Worm (Caenorhabditis elegans) whole organism, young adult: Measurements from ENCODE around the gene mtch-1.

Source experiments
- B0035.1 ChIP-seq: sonication (generic microtip); optimal IDR thresholded peaks from 2 replicates; lab custom pipeline; 2016; ENCODE audit warnings: missing genetic modification characterization, mild to moderate bottlenecking, missing compliant biosample characterization, missing genotype, missing genetic modification reagents
- B0261.1 ChIP-seq: sonication (generic microtip); optimal IDR thresholded peaks from 2 replicates; lab custom pipeline; 2016; ENCODE audit warnings: mild to moderate bottlenecking, missing genetic modification characterization, moderate library complexity, missing compliant biosample characterization
- F22D6.2 ChIP-seq: sonication (generic microtip); optimal IDR thresholded peaks from 2 replicates; lab custom pipeline; 2016; ENCODE audit warnings: mild to moderate bottlenecking, missing genetic modification characterization, missing compliant biosample characterization
- F33H1.4 ChIP-seq: fragments of 200-800 bp; sonication (Bioruptor generic); IDR thresholded peaks from 2 replicates; pipeline ENCODE4 v1.3.6; 2022; ENCODE audit warnings: missing genetic modification reagents, missing genetic modification characterization, missing compliant biosample characterization
- F52B5.7 ChIP-seq: sonication (generic microtip); optimal IDR thresholded peaks from 2 replicates; lab custom pipeline; 2016; ENCODE audit warnings: mild to moderate bottlenecking, missing genetic modification characterization, missing compliant biosample characterization
- F57A8.1 ChIP-seq: fragments of 200-800 bp; sonication (Bioruptor generic); optimal IDR thresholded peaks from 2 replicates; lab custom pipeline; 2018; ENCODE audit warnings: mild to moderate bottlenecking, missing genetic modification characterization, moderate library complexity, missing compliant biosample characterization
- F57C9.4 ChIP-seq: sonication (generic microtip); optimal IDR thresholded peaks from 2 replicates; lab custom pipeline; 2017; ENCODE audit warnings: mild to moderate bottlenecking, missing genetic modification characterization, missing compliant biosample characterization
- K12H6.12 ChIP-seq: fragments of 200-800 bp; sonication (Bioruptor generic); optimal IDR thresholded peaks from 2 replicates; lab custom pipeline; 2018; ENCODE audit warnings: mild to moderate bottlenecking, missing genetic modification characterization, missing compliant biosample characterization
- Y53G8AR.9 ChIP-seq: fragments of 200-800 bp; sonication (Bioruptor generic); conservative IDR thresholded peaks from 2 replicates; pipeline ENCODE4 v1.3.6; 2022; ENCODE audit warnings: missing genetic modification reagents, missing genetic modification characterization, missing compliant biosample characterization
- ZK185.1 ChIP-seq: sonication (generic microtip); optimal IDR thresholded peaks from 2 replicates; lab custom pipeline; 2016; ENCODE audit warnings: mild to moderate bottlenecking, missing genetic modification characterization, missing compliant biosample characterization; ENCODE audit not compliant: poor library complexity, severe bottlenecking
- akir-1 ChIP-seq: fragments of 200-800 bp; sonication (Bioruptor generic); optimal IDR thresholded peaks from 2 replicates; lab custom pipeline; 2018; ENCODE audit warnings: mild to moderate bottlenecking, missing genetic modification characterization, moderate library complexity, missing compliant biosample characterization
- aptf-2 ChIP-seq: fragments of 200-800 bp; sonication (Bioruptor generic); conservative IDR thresholded peaks from 2 replicates; pipeline ENCODE4 v1.3.6; 2022; ENCODE audit warnings: missing genetic modification reagents, missing genetic modification characterization, missing compliant biosample characterization
- atf-7 ChIP-seq: sonication (generic microtip); optimal IDR thresholded peaks from 2 replicates; lab custom pipeline; 2017; ENCODE audit warnings: mild to moderate bottlenecking, missing genetic modification characterization, missing compliant biosample characterization
- bed-1 ChIP-seq: fragments of 200-800 bp; sonication (Bioruptor generic); IDR thresholded peaks from 2 replicates; pipeline ENCODE4 v1.3.6; 2022; ENCODE audit warnings: missing genetic modification reagents, missing genetic modification characterization, missing compliant biosample characterization
- ccch-3 ChIP-seq: fragments of 200-800 bp; sonication (Bioruptor generic); optimal IDR thresholded peaks from 2 replicates; lab custom pipeline; 2018; ENCODE audit warnings: mild to moderate bottlenecking, missing genetic modification characterization, missing compliant biosample characterization
- ceh-100 ChIP-seq: fragments of 200-800 bp; sonication (Bioruptor generic); IDR thresholded peaks from 2 replicates; pipeline ENCODE4 v1.3.6; 2022; ENCODE audit warnings: missing genetic modification reagents, missing genetic modification characterization, missing compliant biosample characterization
- ceh-27 ChIP-seq: fragments of 200-800 bp; sonication (Bioruptor generic); optimal IDR thresholded peaks from 2 replicates; lab custom pipeline; 2018; ENCODE audit warnings: mild to moderate bottlenecking, missing genetic modification characterization, moderate library complexity, missing compliant biosample characterization
- ceh-58 ChIP-seq: fragments of 200-800 bp; sonication (Bioruptor generic); IDR thresholded peaks from 2 replicates; pipeline ENCODE4 v1.3.6; 2022; ENCODE audit warnings: missing genetic modification characterization, missing compliant biosample characterization
- ceh-91 ChIP-seq: fragments of 200-800 bp; sonication (Bioruptor generic); IDR thresholded peaks from 2 replicates; pipeline ENCODE4 v1.3.6; 2022; ENCODE audit warnings: missing genetic modification reagents, missing genetic modification characterization, missing compliant biosample characterization
- chd-7 ChIP-seq: sonication (generic microtip); optimal IDR thresholded peaks from 2 replicates; lab custom pipeline; 2016; ENCODE audit warnings: mild to moderate bottlenecking, missing genetic modification characterization, moderate library complexity, missing compliant biosample characterization
- efl-1 ChIP-seq: fragments of 150-350 bp; optimal IDR thresholded peaks from 2 replicates; lab custom pipeline; 2014; ENCODE audit warnings: missing biosample characterization, missing genetic modification reagents, missing genetic modification characterization
- lag-1 ChIP-seq: fragments of 200-800 bp; sonication (Bioruptor generic); IDR thresholded peaks from 2 replicates; pipeline ENCODE4 v1.3.6; 2022; ENCODE audit warnings: missing genetic modification reagents, missing genetic modification characterization, missing compliant biosample characterization
- lin-35 ChIP-seq, 3 experiments: fragments of 150-350 bp in 2 of 3; sonication (generic microtip) in 1 of 3; optimal IDR thresholded peaks; 2 replicates each; lab custom pipeline; 2014 to 2018; ENCODE audit warnings: missing biosample characterization in 3 of 3, missing genetic modification characterization in 3 of 3, missing genetic modification reagents in 3 of 3
- lin-54 ChIP-seq: fragments of 200-800 bp; sonication (Bioruptor generic); optimal IDR thresholded peaks from 2 replicates; lab custom pipeline; 2018; ENCODE audit warnings: mild to moderate bottlenecking, missing genetic modification characterization, missing compliant biosample characterization
- madf-6 ChIP-seq: fragments of 200-800 bp; sonication (Bioruptor generic); IDR thresholded peaks from 2 replicates; pipeline ENCODE4 v1.3.6; 2022; ENCODE audit warnings: missing genetic modification reagents, missing genetic modification characterization, missing compliant biosample characterization
- nfya-2 ChIP-seq: fragments of 200-800 bp; sonication (Bioruptor generic); IDR thresholded peaks from 2 replicates; pipeline ENCODE4 v1.3.6; 2022; ENCODE audit warnings: missing genetic modification reagents, missing genetic modification characterization, missing compliant biosample characterization
- nfyb-1 ChIP-seq: fragments of 200-800 bp; sonication (Bioruptor generic); IDR thresholded peaks from 2 replicates; pipeline ENCODE4 v1.3.6; 2022; ENCODE audit warnings: missing genetic modification reagents, missing genetic modification characterization, missing compliant biosample characterization
- pbrm-1 ChIP-seq: fragments of 200-800 bp; sonication (Bioruptor generic); IDR thresholded peaks from 2 replicates; pipeline ENCODE4 v1.3.6; 2022; ENCODE audit warnings: missing genetic modification reagents, missing genetic modification characterization, missing compliant biosample characterization
- sea-2 ChIP-seq: fragments of 200-800 bp; sonication (Bioruptor generic); IDR thresholded peaks from 2 replicates; pipeline ENCODE4 v1.3.6; 2022; ENCODE audit warnings: missing genetic modification characterization, missing compliant biosample characterization
- snpc-3.4 ChIP-seq: sonication (generic microtip); optimal IDR thresholded peaks from 2 replicates; lab custom pipeline; 2017; ENCODE audit warnings: missing genetic modification characterization, mild to moderate bottlenecking, missing compliant biosample characterization, antibody characterized with exemption, moderate library complexity, missing genotype, missing genetic modification reagents
- somi-1 ChIP-seq: fragments of 200-800 bp; sonication (Bioruptor generic); optimal IDR thresholded peaks from 2 replicates; lab custom pipeline; 2018; ENCODE audit warnings: mild to moderate bottlenecking, missing genetic modification characterization, missing compliant biosample characterization
- tbx-9 ChIP-seq: sonication (generic microtip); optimal IDR thresholded peaks from 2 replicates; lab custom pipeline; 2016; ENCODE audit warnings: borderline replicate concordance, missing genetic modification characterization, inconsistent platforms, missing compliant biosample characterization
- unc-130 ChIP-seq: sonication (generic microtip); optimal IDR thresholded peaks from 2 replicates; lab custom pipeline; 2016; ENCODE audit warnings: missing genetic modification reagents, missing genetic modification characterization, missing compliant biosample characterization
- unc-62 ChIP-seq: fragments of 150-350 bp; optimal IDR thresholded peaks from 2 replicates; lab custom pipeline; 2014; ENCODE audit warnings: missing biosample characterization, missing genetic modification reagents, missing genetic modification characterization
- xnd-1 ChIP-seq: sonication (generic microtip); optimal IDR thresholded peaks from 2 replicates; lab custom pipeline; 2016; ENCODE audit warnings: missing genotype, missing genetic modification reagents, missing genetic modification characterization, missing compliant biosample characterization
- ztf-26 ChIP-seq: sonication (generic microtip); optimal IDR thresholded peaks from 2 replicates; lab custom pipeline; 2017; ENCODE audit warnings: missing genetic modification characterization, missing compliant biosample characterization
- ztf-28 ChIP-seq: fragments of 200-800 bp; sonication (Bioruptor generic); IDR thresholded peaks from 2 replicates; pipeline ENCODE4 v1.3.6; 2022; ENCODE audit warnings: missing genetic modification reagents, missing genetic modification characterization, missing compliant biosample characterization

mtch-1 gene

ce11 chrII:7326199-7326598 lies 47.8 kb downstream of the mtch-1 start:
- TF ChIP-seq xnd-1 (tag; lab: Kevin White, UChicago), result no peak
- no peak for TF ChIP-seq ceh-100 (GFP tag; lab: Robert Waterston, UW)
- no peak for TF ChIP-seq snpc-3.4 (tag; lab: Kevin White, UChicago)
- TF ChIP-seq ztf-28, result no peak
- TF ChIP-seq madf-6, result no peak
- no peak for TF ChIP-seq lin-54
- TF ChIP-seq ceh-91 (GFP tag; lab: Robert Waterston, UW), result no peak
- no peak for TF ChIP-seq F57C9.4
- no peak for TF ChIP-seq ceh-58
- no peak for TF ChIP-seq lag-1 (GFP tag; lab: Robert Waterston, UW)
- TF ChIP-seq F57A8.1 (GFP tag; lab: Kevin White, UChicago), result no peak
- no peak for TF ChIP-seq unc-130
- TF ChIP-seq aptf-2 (GFP tag; lab: Robert Waterston, UW), result no peak
- TF ChIP-seq ztf-26, result no peak
- TF ChIP-seq lin-35 (GFP tag; optimal IDR thresholded peaks at IDR 0.05; lab: Kevin White, UChicago), result no peak
- TF ChIP-seq pbrm-1 (GFP tag; lab: Robert Waterston, UW), result no peak
- no peak for TF ChIP-seq B0035.1 (tag; lab: Kevin White, UChicago)
- TF ChIP-seq tbx-9, result no peak
- no peak for TF ChIP-seq akir-1

- TF ChIP-seq K12H6.12 (tag; lab: Kevin White, UChicago), result peak; percentile 79
- TF ChIP-seq atf-7, result peak; percentile 62
- TF ChIP-seq nfyb-1 (GFP tag; lab: Robert Waterston, UW), result peak; percentile 32; the same call in 1 of the 2 replicates
- TF ChIP-seq ceh-27 (GFP tag; lab: Kevin White, UChicago), result peak; percentile 5
- TF ChIP-seq somi-1 (GFP tag; lab: Kevin White, UChicago), result peak; percentile 51
- no peak for TF ChIP-seq F22D6.2 (tag; lab: Kevin White, UChicago)
- no peak for TF ChIP-seq B0261.1 (tag; lab: Kevin White, UChicago)
- peak; percentile 16 for TF ChIP-seq ZK185.1
- no peak for TF ChIP-seq nfya-2
These were observed 48.9 kb downstream of the mtch-1 start for ce11 chrII:7325063-7325480.

- TF ChIP-seq B0261.1 (tag; lab: Kevin White, UChicago) (no peak), ccch-3 (GFP tag; lab: Kevin White, UChicago) (no peak), efl-1 (GFP tag; lab: Kevin White, UChicago) (no peak), sea-2 (GFP tag; lab: Robert Waterston, UW) (no peak), F33H1.4 (GFP tag; lab: Robert Waterston, UW) (0 out of 2 replicates have a peak, but pooled peaks have one; percentile 11), bed-1 (GFP tag; lab: Robert Waterston, UW) (no peak), Y53G8AR.9 (GFP tag; lab: Robert Waterston, UW) (0 out of 2 replicates have a peak, but pooled peaks have one; percentile 24), F52B5.7 (tag; lab: Kevin White, UChicago) (peak; percentile 27), unc-62 (GFP tag; lab: Kevin White, UChicago) (no peak), ceh-58 (0 out of 2 replicates have a peak, but pooled peaks have one; percentile 32), nfyb-1 (GFP tag; lab: Robert Waterston, UW) (0 out of 2 replicates have a peak, but pooled peaks have one; percentile 33), chd-7 (tag; lab: Kevin White, UChicago) (peak; percentile 26)
- TF ChIP-seq, all 124 proteins: peak for 6
These were observed 50.0 kb downstream of the mtch-1 start, which contains the start of gene F21D12.3 for ce11 chrII:7323925-7324324. TSS of gene F21D12.3 (minus strand) at chrII:7324025.
